Fruit fly (Drosophila melanogaster) whole organism, wandering third instar larva: ENCODE results near the gene CG4362.

Experiments used
- Abd-B ChIP-seq: fragments of >200 bp; optimal IDR thresholded peaks from 2 replicates; lab custom pipeline; 2017; ENCODE audit warnings: missing biosample characterization, missing genetic modification characterization
- CG9705 ChIP-seq: fragments of 200-800 bp; sonication (Bioruptor generic); optimal IDR thresholded peaks from 2 replicates; lab custom pipeline; 2018; ENCODE audit warnings: missing biosample characterization, mild to moderate bottlenecking, missing genetic modification characterization
- CrebA ChIP-seq: fragments of 200-800 bp; sonication (Bioruptor generic); optimal IDR thresholded peaks from 2 replicates; lab custom pipeline; 2016; ENCODE audit warnings: missing biosample characterization, mild to moderate bottlenecking, missing genetic modification characterization, borderline replicate concordance
- Dfd ChIP-seq: fragments of >200 bp; optimal IDR thresholded peaks from 2 replicates; lab custom pipeline; 2017; ENCODE audit warnings: missing biosample characterization, missing genetic modification characterization
- Dif ChIP-seq: fragments of 200-275, 200-300 bp; sonication (Bioruptor generic); optimal IDR thresholded peaks from 2 replicates; lab custom pipeline; 2018; ENCODE audit warnings: missing biosample characterization, missing genetic modification characterization; ENCODE audit not compliant: partially characterized antibody
- GATAd ChIP-seq: sonication (Bioruptor generic); optimal IDR thresholded peaks from 2 replicates; lab custom pipeline; 2016; ENCODE audit warnings: missing biosample characterization, missing genetic modification characterization
- HLH106 ChIP-seq: fragments of 200-800 bp; optimal IDR thresholded peaks from 3 replicates; lab custom pipeline; 2019; ENCODE audit warnings: missing biosample characterization, mild to moderate bottlenecking, missing genetic modification characterization, moderate library complexity
- Hnf4 ChIP-seq: fragments of 200-800 bp; sonication (Bioruptor generic); optimal IDR thresholded peaks from 2 replicates; lab custom pipeline; 2016; ENCODE audit warnings: missing biosample characterization, mild to moderate bottlenecking, missing genetic modification characterization
- Hr78 ChIP-seq: fragments of >200 bp; optimal IDR thresholded peaks from 2 replicates; lab custom pipeline; 2017; ENCODE audit warnings: missing biosample characterization, missing genetic modification characterization
- Hr83 ChIP-seq: fragments of 200-300 bp; sonication (Bioruptor generic); optimal IDR thresholded peaks from 2 replicates; lab custom pipeline; 2016; ENCODE audit warnings: missing biosample characterization, mild to moderate bottlenecking, missing genetic modification characterization, moderate library complexity; ENCODE audit not compliant: poor library complexity, severe bottlenecking
- Myc ChIP-seq: fragments of >200 bp; optimal IDR thresholded peaks from 2 replicates; lab custom pipeline; 2017
- N ChIP-seq: fragments of >200 bp; optimal IDR thresholded peaks from 2 replicates; lab custom pipeline; 2018; ENCODE audit warnings: missing biosample characterization, missing external identifiers, missing genetic modification characterization
- OdsH ChIP-seq: fragments of 200-800 bp; sonication (Bioruptor generic); optimal IDR thresholded peaks from 2 replicates; lab custom pipeline; 2016; ENCODE audit warnings: missing biosample characterization, mild to moderate bottlenecking, missing genetic modification characterization
- Rel ChIP-seq, 2 experiments: fragments of 200-800 bp; sonication (Bioruptor generic) in 1 of 2; optimal IDR thresholded peaks; 2 replicates in 1 of 2; 3 replicates in 1 of 2; lab custom pipeline; 2016 to 2019; ENCODE audit warnings: mild to moderate bottlenecking in 2 of 2, missing biosample characterization in 2 of 2, missing genetic modification characterization in 2 of 2, moderate library complexity in 1 of 2
- Sp1 ChIP-seq: fragments of 200-800 bp; sonication (Bioruptor generic); optimal IDR thresholded peaks from 3 replicates; lab custom pipeline; 2019; ENCODE audit warnings: missing biosample characterization, mild to moderate bottlenecking, missing genetic modification characterization, moderate library complexity
- br ChIP-seq: fragments of 200-800 bp; sonication (Bioruptor generic); optimal IDR thresholded peaks from 2 replicates; lab custom pipeline; 2016; ENCODE audit warnings: missing biosample characterization, missing genetic modification characterization
- brk ChIP-seq: fragments of 200-800 bp; sonication (Bioruptor generic); optimal IDR thresholded peaks from 2 replicates; lab custom pipeline; 2016; ENCODE audit warnings: missing biosample characterization, mild to moderate bottlenecking, missing genetic modification characterization
- dl ChIP-seq, 2 experiments: fragments of 175-275, 200-275 bp in 1 of 2; fragments of 200-275 bp in 1 of 2; sonication (Bioruptor generic); optimal IDR thresholded peaks; lab custom pipeline; 2018; ENCODE audit warnings: mild to moderate bottlenecking in 2 of 2, missing biosample characterization in 2 of 2, missing genetic modification characterization in 2 of 2, moderate library complexity in 2 of 2; ENCODE audit not compliant: partially characterized antibody in 2 of 2, insufficient read depth in 1 of 2
- dmrt93B ChIP-seq: fragments of 200-800 bp; sonication (Bioruptor generic); optimal IDR thresholded peaks from 2 replicates; lab custom pipeline; 2018; ENCODE audit warnings: missing biosample characterization, mild to moderate bottlenecking, missing genetic modification characterization
- ey ChIP-seq: fragments of 200-800 bp; sonication (Bioruptor generic); optimal IDR thresholded peaks from 2 replicates; lab custom pipeline; 2016; ENCODE audit warnings: missing biosample characterization, missing genetic modification characterization
- foxo ChIP-seq, 2 experiments: fragments of 200-800 bp; sonication (Bioruptor generic); optimal IDR thresholded peaks; 2 replicates in 1 of 2; 3 replicates in 1 of 2; lab custom pipeline; 2016 to 2017; ENCODE audit warnings: missing biosample characterization in 2 of 2, missing genetic modification characterization in 2 of 2
- fru ChIP-seq: fragments of 200-800 bp; sonication (Bioruptor generic); optimal IDR thresholded peaks from 3 replicates; lab custom pipeline; 2016; ENCODE audit warnings: missing biosample characterization, mild to moderate bottlenecking, missing genetic modification characterization
- h ChIP-seq: fragments of 200-800 bp; sonication (Bioruptor generic); optimal IDR thresholded peaks from 3 replicates; lab custom pipeline; 2016; ENCODE audit warnings: missing biosample characterization, mild to moderate bottlenecking, missing genetic modification characterization
- lola ChIP-seq: fragments of >200 bp; optimal IDR thresholded peaks from 2 replicates; lab custom pipeline; 2017; ENCODE audit warnings: missing biosample characterization, missing genetic modification characterization
- psq ChIP-seq: fragments of 200-800 bp; sonication (Bioruptor generic); optimal IDR thresholded peaks from 3 replicates; lab custom pipeline; 2017; ENCODE audit warnings: missing biosample characterization, mild to moderate bottlenecking, missing genetic modification characterization, moderate library complexity
- rgr ChIP-seq: fragments of 200-800 bp; sonication (Bioruptor generic); optimal IDR thresholded peaks from 3 replicates; lab custom pipeline; 2016; ENCODE audit warnings: missing biosample characterization, mild to moderate bottlenecking, missing genetic modification characterization
- sage ChIP-seq: fragments of 200-800 bp; sonication (Bioruptor generic); optimal IDR thresholded peaks from 2 replicates; lab custom pipeline; 2016; ENCODE audit warnings: missing biosample characterization, mild to moderate bottlenecking, missing genetic modification characterization
- sv ChIP-seq: fragments of 200-800 bp; sonication (Bioruptor generic); optimal IDR thresholded peaks from 3 replicates; lab custom pipeline; 2016; ENCODE audit warnings: missing biosample characterization, missing genetic modification characterization
- tai ChIP-seq: sonication (Bioruptor generic); optimal IDR thresholded peaks from 2 replicates; lab custom pipeline; 2016; ENCODE audit warnings: missing biosample characterization, missing genetic modification characterization
- usp ChIP-seq: fragments of >200 bp; optimal IDR thresholded peaks from 2 replicates; lab custom pipeline; 2017; ENCODE audit warnings: missing biosample characterization, missing genetic modification characterization
- woc ChIP-seq: sonication (Bioruptor generic); optimal IDR thresholded peaks from 2 replicates; lab custom pipeline; 2016; ENCODE audit warnings: missing biosample characterization, mild to moderate bottlenecking, missing genetic modification characterization

The CG4362 gene

DNA sequence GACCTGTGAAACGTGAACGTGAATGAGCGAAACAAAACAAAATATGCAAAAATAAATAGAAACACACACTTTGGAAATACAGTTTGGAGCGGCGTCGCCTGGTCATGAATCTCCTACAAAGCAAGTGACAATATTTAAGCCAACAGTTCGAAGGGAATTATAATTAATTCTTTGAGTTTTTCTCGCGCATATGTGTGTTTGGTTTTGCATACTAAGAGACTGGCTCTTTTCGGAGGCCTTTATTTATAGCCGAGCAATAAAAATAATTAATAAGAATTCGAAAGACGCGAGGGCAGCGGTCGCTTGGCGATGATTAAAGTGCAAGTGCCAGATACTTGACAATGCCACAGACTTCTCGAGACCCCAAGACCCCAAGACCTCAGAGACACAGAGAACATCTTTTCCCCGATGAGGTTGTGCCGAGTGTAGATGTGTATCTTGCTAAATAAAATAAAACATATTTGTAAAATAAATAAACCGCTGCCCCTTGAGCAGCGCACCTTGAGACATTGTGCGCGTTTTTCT is 10.9 kb upstream of the CG4362 start:
- TF ChIP-seq Dfd (GFP tag; lab: Kevin White, UChicago): no peak
- no peak for TF ChIP-seq dmrt93B (GFP tag; lab: Kevin White, UChicago)
- no peak for TF ChIP-seq Hr78 (GFP tag; lab: Kevin White, UChicago)
- TF ChIP-seq CG9705 (GFP tag; lab: Kevin White, UChicago): no peak
- TF ChIP-seq woc (GFP tag; lab: Kevin White, UChicago): no peak
- no peak for TF ChIP-seq lola (GFP tag; lab: Kevin White, UChicago)
- TF ChIP-seq br (GFP tag; lab: Kevin White, UChicago): no peak
- no peak for TF ChIP-seq sv
- no peak for TF ChIP-seq OdsH (GFP tag; lab: Kevin White, UChicago)
- TF ChIP-seq CrebA (GFP tag; lab: Kevin White, UChicago): no peak
- no peak for TF ChIP-seq Abd-B (GFP tag; lab: Kevin White, UChicago)
- TF ChIP-seq foxo (GFP tag; optimal IDR thresholded peaks at IDR 0.05; lab: Kevin White, UChicago): no peak
- TF ChIP-seq, all 38 proteins: peak for 0

DNA sequence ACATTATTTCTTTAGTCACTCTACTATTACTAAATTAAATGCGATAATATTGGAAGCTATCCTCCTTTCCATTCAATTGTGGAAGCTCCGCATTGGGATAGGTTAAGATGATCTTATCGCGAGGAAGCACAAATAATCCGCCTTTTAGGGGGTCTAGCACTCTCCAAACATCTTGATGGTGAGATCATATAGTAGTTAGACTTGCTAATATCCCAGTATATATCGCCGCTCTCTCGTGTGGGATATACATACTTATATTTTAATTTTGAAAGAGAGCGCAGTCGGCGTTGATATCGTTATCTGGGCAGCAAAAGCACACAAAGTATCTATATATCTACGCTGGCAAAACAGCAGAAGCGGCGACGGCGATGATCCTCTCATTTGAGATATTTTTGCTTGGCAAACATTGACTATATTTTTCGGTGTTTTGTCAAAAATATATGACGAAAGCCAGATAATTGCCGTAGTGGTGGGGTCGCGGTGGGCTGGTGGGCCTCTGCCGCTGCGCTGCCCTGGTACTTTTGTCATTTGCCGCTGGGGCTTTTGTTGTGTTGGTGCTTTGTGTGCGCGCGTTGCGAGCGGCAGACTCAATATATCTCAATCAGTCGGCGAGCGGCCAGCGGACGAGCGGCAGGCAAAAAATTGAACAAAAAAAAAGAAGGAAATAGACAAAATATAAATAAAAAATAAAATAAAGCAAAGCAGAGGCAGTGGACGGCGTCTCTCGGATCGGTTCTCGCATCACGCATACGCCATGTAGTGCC is 10.2 kb upstream of the CG4362 start:
- TF ChIP-seq sage (GFP tag; lab: Kevin White, UChicago): no peak
- no peak for TF ChIP-seq usp (GFP tag; lab: Kevin White, UChicago)
- peak; percentile 23 for TF ChIP-seq Dif
- no peak for TF ChIP-seq brk (GFP tag; lab: Kevin White, UChicago)
- peak; percentile 24 for TF ChIP-seq Sp1 (GFP tag; lab: Kevin White, UChicago)
- no peak for TF ChIP-seq Rel (GFP tag; optimal IDR thresholded peaks at IDR 0.05; lab: Kevin White, UChicago)
- TF ChIP-seq Rel (tag; optimal IDR thresholded peaks at IDR 0.05; lab: Kevin White, UChicago): peak; percentile 69
- TF ChIP-seq br (GFP tag; lab: Kevin White, UChicago): peak; percentile 14
- TF ChIP-seq rgr (GFP tag; lab: Kevin White, UChicago): peak; percentile 51
- no peak for TF ChIP-seq dl (GFP tag; optimal IDR thresholded peaks at IDR 0.05; lab: Kevin White, UChicago; ENCODE audit: insufficient read depth in 1 of 2, partially characterized antibody in 2 of 2)

DNA sequence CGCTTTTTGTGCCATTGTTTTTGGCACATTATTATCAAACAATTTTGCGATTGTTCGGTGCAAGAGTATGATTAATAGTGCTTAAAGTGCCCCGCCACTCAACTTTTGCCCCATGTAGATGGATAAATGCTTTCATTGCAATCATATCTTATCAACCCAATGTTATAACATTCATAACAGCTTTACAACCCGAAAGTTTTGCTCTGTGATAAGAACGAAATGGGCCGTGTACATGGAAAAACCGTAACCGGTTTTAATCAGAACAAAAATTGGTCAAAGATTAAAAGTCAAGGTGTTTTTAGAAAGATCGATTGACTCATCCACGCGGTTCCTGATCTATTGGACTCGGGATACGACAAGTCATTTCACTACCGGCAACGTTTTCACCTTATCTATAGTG is 9.3 kb upstream of the CG4362 start:
- TF ChIP-seq CrebA (GFP tag; lab: Kevin White, UChicago) (peak; percentile 18), Abd-B (GFP tag; lab: Kevin White, UChicago) (no peak)

DNA sequence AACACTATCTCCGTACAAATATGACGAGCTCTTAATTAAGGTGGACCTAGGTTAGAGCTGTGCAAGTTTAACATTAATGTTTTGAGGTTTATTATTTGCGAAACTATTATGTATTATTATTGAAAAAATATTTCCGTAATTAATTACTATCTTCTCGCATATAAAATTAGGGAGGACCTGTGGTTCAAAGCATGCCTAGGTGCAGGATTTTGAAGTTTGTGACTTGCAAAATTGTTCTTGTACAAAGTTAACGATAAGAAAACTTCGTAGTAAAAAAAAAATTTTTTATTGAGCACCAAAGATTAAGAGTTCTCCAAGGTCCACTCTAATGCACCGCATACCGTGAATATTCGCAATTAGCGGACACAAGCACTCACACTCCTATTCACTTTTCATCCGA is 5.5 kb upstream of the CG4362 start:
- TF ChIP-seq fru (peak; percentile 74), Rel (GFP tag; optimal IDR thresholded peaks at IDR 0.05; lab: Kevin White, UChicago) (peak; percentile 21), Rel (tag; optimal IDR thresholded peaks at IDR 0.05; lab: Kevin White, UChicago) (no peak), Sp1 (GFP tag; lab: Kevin White, UChicago) (peak; percentile 44), ey (peak; percentile 57), sv (no peak), br (GFP tag; lab: Kevin White, UChicago) (peak; percentile 48), CrebA (GFP tag; lab: Kevin White, UChicago) (peak; percentile 42), rgr (GFP tag; lab: Kevin White, UChicago) (peak; percentile 72), Dif (no peak), HLH106 (tag; lab: Kevin White, UChicago) (peak; percentile 51), psq (GFP tag; lab: Kevin White, UChicago) (peak; percentile 56), GATAd (GFP tag; lab: Kevin White, UChicago) (no peak), foxo (GFP tag; optimal IDR thresholded peaks at IDR 0.05; lab: Kevin White, UChicago) (peak in 1 of 2 experiments; percentile 82), sage (GFP tag; lab: Kevin White, UChicago) (peak; percentile 31), h (GFP tag; lab: Kevin White, UChicago) (peak; percentile 80), dl (GFP tag; optimal IDR thresholded peaks at IDR 0.05; lab: Kevin White, UChicago; ENCODE audit: insufficient read depth in 1 of 2, partially characterized antibody in 2 of 2) (no peak), Hr83 (no peak), brk (GFP tag; lab: Kevin White, UChicago) (peak; percentile 53), OdsH (GFP tag; lab: Kevin White, UChicago) (peak; percentile 56), N (GFP tag; lab: Kevin White, UChicago) (no peak), Myc (lab: Kevin White, UChicago) (no peak), dmrt93B (GFP tag; lab: Kevin White, UChicago) (peak; percentile 11), Dfd (GFP tag; lab: Kevin White, UChicago) (no peak), tai (GFP tag; lab: Kevin White, UChicago) (peak; percentile 4), Hnf4 (GFP tag; lab: Kevin White, UChicago) (peak; percentile 27)
